Worm (Caenorhabditis elegans) whole organism, late embryonic: Measurements from ENCODE around the gene T05A8.1.

ENCODE experiments used
- ceh-22 ChIP-seq: sonication (generic microtip); optimal IDR thresholded peaks from 2 replicates; lab custom pipeline; 2017; ENCODE audit warnings: missing biosample characterization, missing genetic modification characterization
- elt-2 ChIP-seq: sonication (generic microtip); optimal IDR thresholded peaks from 2 replicates; lab custom pipeline; 2016; ENCODE audit warnings: missing genetic modification reagents, missing genetic modification characterization, missing compliant biosample characterization
- hlh-8 ChIP-seq: sonication (generic microtip); optimal IDR thresholded peaks from 2 replicates; lab custom pipeline; 2016; ENCODE audit warnings: missing genotype, missing genetic modification characterization, missing compliant biosample characterization
- nfya-1 ChIP-seq: sonication (generic microtip); optimal IDR thresholded peaks from 2 replicates; lab custom pipeline; 2017; ENCODE audit warnings: missing genetic modification characterization, mild to moderate bottlenecking, missing compliant biosample characterization, antibody characterized with exemption, moderate library complexity

ce11 chrII:2739619-2740018, 29.8 kb upstream of the T05A8.1 start, which contains the start of gene T05A8.6:
- TF ChIP-seq ceh-22 (tag; lab: Kevin White, UChicago) (no peak), nfya-1 (tag; lab: Kevin White, UChicago) (no peak), hlh-8 (tag; lab: Kevin White, UChicago) (no peak), elt-2 (tag; lab: Kevin White, UChicago) (no peak)
